Worm (Caenorhabditis elegans): Measurements from ENCODE around the gene T25E12.14.

The T25E12.14 gene

DNA sequence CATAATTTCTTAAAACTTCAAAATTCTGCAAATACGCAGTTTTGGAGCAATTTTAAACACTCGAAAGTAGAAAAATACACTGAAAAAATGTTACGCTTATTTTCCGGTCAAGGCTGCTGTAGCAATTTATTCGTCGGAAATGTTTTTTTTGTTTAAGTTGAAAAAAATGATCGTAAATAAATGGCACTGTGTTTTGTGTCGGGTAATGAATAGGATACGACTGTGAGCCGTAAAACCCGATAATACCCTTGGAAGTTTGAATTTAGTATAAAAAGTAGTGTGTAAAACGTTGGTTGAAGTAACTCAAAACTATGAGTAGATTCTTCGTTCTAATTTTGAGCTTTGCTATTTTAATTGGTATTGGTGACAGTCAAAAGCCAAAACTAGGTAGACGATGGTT, at the start of gene T25E12.14:
TSS of gene T25E12.14 (plus strand) at position 301 of the 400 bp plus-strand sequence.
- TF ChIP-seq skn-1 (tag; optimal IDR thresholded peaks at IDR 0.05) (no peak), eor-1 (tag; optimal IDR thresholded peaks at IDR 0.05) (no peak), fos-1 (tag; optimal IDR thresholded peaks at IDR 0.05) (no peak), nhr-23 (tag; optimal IDR thresholded peaks at IDR 0.05) (no peak), snpc-4 (tag; optimal IDR thresholded peaks at IDR 0.05) (no peak), elt-2 (tag; optimal IDR thresholded peaks at IDR 0.05) (no peak), ama-1 (optimal IDR thresholded peaks at IDR 0.05) (no peak), sea-2 (GFP tag; optimal IDR thresholded peaks at IDR 0.05) (no peak), lin-39 (tag; optimal IDR thresholded peaks at IDR 0.05) (no peak), pqm-1 (tag; optimal IDR thresholded peaks at IDR 0.05) (no peak), nfya-1 (tag; optimal IDR thresholded peaks at IDR 0.05; ENCODE audit: insufficient read depth) (no peak), nhr-237 (tag; optimal IDR thresholded peaks at IDR 0.05) (no peak), elt-3 (tag; optimal IDR thresholded peaks at IDR 0.05) (no peak), ceh-9 (tag; optimal IDR thresholded peaks at IDR 0.05) (no peak), elt-1 (tag; optimal IDR thresholded peaks at IDR 0.05) (no peak), egl-27 (tag; optimal IDR thresholded peaks at IDR 0.05) (no peak), unc-62 (GFP tag; optimal IDR thresholded peaks at IDR 0.05) (no peak), nhr-28 (tag; optimal IDR thresholded peaks at IDR 0.05) (no peak), nhr-77 (tag; optimal IDR thresholded peaks at IDR 0.05) (no peak), lsy-12 (tag; optimal IDR thresholded peaks at IDR 0.05) (no peak)

DNA sequence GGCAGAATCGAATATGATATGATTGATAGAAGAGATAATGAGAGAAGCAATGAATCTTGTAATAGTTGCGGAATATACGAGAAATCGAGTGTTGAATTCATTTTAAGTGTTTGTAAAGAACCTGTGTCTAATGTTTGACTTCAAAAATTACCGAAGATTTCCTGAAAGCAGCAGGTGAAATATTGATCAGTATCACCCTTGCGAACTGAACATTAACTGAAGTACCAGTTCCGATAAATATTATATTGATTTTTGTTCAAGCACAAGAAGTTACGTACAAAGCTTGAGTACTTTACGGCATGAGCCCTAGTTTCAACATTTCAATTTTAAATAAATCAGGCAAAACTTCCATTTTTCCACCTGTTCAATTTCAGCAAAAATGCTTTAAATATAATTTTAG, 47.8 kb upstream of the T25E12.14 start, which contains the start of gene srz-103:
TSS of gene srz-103 (minus strand) at position 101 of the 400 bp plus-strand sequence.
- no peak for TF ChIP-seq skn-1 (tag; optimal IDR thresholded peaks at IDR 0.05)
- no peak for TF ChIP-seq eor-1 (tag; optimal IDR thresholded peaks at IDR 0.05)
- TF ChIP-seq egl-5 (tag; optimal IDR thresholded peaks at IDR 0.05): no peak
- TF ChIP-seq mdl-1 (tag; optimal IDR thresholded peaks at IDR 0.05): no peak
- no peak for TF ChIP-seq nhr-67 (tag; optimal IDR thresholded peaks at IDR 0.05)
- TF ChIP-seq elt-2 (tag; optimal IDR thresholded peaks at IDR 0.05): no peak
- TF ChIP-seq nhr-11 (tag; optimal IDR thresholded peaks at IDR 0.05): no peak
- no peak for TF ChIP-seq elt-1 (tag; optimal IDR thresholded peaks at IDR 0.05)
- no peak for TF ChIP-seq ceh-16 (tag; optimal IDR thresholded peaks at IDR 0.05)
- TF ChIP-seq jun-1 (tag; optimal IDR thresholded peaks at IDR 0.05): no peak
- TF ChIP-seq ztf-11 (tag; optimal IDR thresholded peaks at IDR 0.05): no peak
- TF ChIP-seq elt-3 (tag; optimal IDR thresholded peaks at IDR 0.05): no peak
- no peak for TF ChIP-seq hmg-11 (tag; optimal IDR thresholded peaks at IDR 0.05)
- TF ChIP-seq nhr-28 (tag; optimal IDR thresholded peaks at IDR 0.05): no peak
- TF ChIP-seq R02D3.7 (tag; optimal IDR thresholded peaks at IDR 0.05): no peak
- TF ChIP-seq daf-12 (tag; optimal IDR thresholded peaks at IDR 0.05): no peak

DNA sequence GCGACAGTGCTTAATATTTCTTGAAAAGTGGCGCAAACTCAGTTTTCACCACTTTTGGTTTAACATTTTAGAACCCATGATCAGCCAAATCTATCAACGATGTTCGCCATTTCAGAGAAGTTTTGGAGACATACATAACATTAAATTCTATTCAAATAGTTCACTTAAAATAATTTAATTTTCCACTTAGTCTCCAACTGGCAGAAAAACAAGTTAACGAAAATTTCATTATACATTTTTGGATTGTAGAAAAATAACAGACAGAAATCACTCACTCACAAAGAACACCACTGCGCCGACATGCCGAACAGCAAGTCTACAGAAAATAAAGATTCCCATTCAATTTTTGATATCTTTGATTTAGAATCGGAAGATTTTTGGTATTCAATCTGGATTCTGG, 47.0 kb upstream of the T25E12.14 start, which contains the start of gene srw-44:
TSS of gene srw-44 (plus strand) at position 301 of the 400 bp plus-strand sequence.
- no peak for TF ChIP-seq tbx-2 (tag; optimal IDR thresholded peaks at IDR 0.05)
- TF ChIP-seq fos-1 (tag; optimal IDR thresholded peaks at IDR 0.05): no peak

DNA sequence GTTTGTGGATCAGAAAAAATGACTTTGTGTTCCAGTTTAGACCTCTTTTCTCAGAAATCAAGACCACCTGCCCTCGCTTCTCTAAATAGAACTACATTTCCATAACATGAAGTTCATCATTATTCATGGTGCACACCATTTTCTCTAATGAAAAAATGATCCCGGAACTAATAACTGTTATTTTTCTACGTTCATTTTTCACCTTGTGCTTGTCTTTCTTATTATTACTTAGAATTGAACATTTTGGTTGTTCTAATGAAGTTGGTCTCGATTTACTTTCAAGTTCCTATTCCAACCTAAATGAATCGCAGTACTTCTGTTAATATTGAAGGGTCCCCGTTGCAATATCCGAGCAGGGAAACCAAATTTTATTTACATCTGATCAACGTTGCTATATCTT, 44.1 kb upstream of the T25E12.14 start, which contains the start of gene srw-36:
TSS of gene srw-36 (plus strand) at position 301 of the 400 bp plus-strand sequence.
- TF ChIP-seq nhr-43 (tag; optimal IDR thresholded peaks at IDR 0.05; ENCODE audit: poor library complexity, severe bottlenecking) (no peak), lsy-12 (tag; optimal IDR thresholded peaks at IDR 0.05) (no peak), egl-27 (tag; optimal IDR thresholded peaks at IDR 0.05) (no peak), mml-1 (tag; optimal IDR thresholded peaks at IDR 0.05) (no peak), ceh-82 (tag; optimal IDR thresholded peaks at IDR 0.05) (no peak), mdl-1 (tag; optimal IDR thresholded peaks at IDR 0.05) (no peak), ceh-16 (tag; optimal IDR thresholded peaks at IDR 0.05) (no peak), fkh-10 (GFP tag; optimal IDR thresholded peaks at IDR 0.05) (no peak), egl-5 (tag; optimal IDR thresholded peaks at IDR 0.05) (no peak)

DNA sequence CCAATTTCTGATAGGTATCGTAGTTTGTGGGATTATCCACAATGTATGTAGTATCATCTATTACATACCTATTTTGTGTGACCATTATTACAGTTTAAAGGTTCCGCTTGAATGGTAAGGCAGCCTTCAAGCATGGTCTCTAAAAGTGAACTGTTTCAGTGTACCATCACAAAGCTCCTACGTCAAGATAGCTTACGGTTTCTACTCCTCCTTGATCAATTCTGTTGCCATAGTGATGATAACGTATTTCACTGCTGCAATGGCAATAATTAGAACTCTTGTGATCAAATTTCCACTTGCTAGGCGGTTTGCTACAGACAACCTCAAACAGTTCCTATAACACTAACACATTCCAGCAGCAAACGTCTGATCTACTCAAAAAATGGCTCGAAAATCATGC, 43.7 kb upstream of the T25E12.14 start:
- TF ChIP-seq nhr-23 (tag; optimal IDR thresholded peaks at IDR 0.05): no peak
- no peak for TF ChIP-seq fos-1 (tag; optimal IDR thresholded peaks at IDR 0.05)
- no peak for TF ChIP-seq nhr-237 (tag; optimal IDR thresholded peaks at IDR 0.05)
- TF ChIP-seq hmg-11 (tag; optimal IDR thresholded peaks at IDR 0.05): no peak
- no peak for TF ChIP-seq mml-1 (tag; optimal IDR thresholded peaks at IDR 0.05)
- no peak for TF ChIP-seq egl-5 (tag; optimal IDR thresholded peaks at IDR 0.05)
- no peak for TF ChIP-seq unc-62 (GFP tag; optimal IDR thresholded peaks at IDR 0.05)
- no peak for TF ChIP-seq aly-2 (tag; optimal IDR thresholded peaks at IDR 0.05)
